Fruit fly (Drosophila melanogaster) whole organism, embryonic: ENCODE measurements around the gene Nsun2.
A peak's percentile ranks its signal among the peaks of the same experiment; 100 is the strongest.

Experiments used
- Abd-B ChIP-seq: fragments of 200-800 bp; sonication (Bioruptor generic); optimal IDR thresholded peaks from 2 replicates; lab custom pipeline; 2018; ENCODE audit warnings: missing biosample characterization, mild to moderate bottlenecking, missing genetic modification characterization, moderate library complexity
- Asciz ChIP-seq: fragments of 200-800 bp; sonication (Bioruptor generic); optimal IDR thresholded peaks from 2 replicates; lab custom pipeline; 2017; ENCODE audit warnings: missing biosample characterization, mild to moderate bottlenecking, missing genetic modification characterization, missing genetic modification reagents
- Atf6 ChIP-seq: fragments of 200-800 bp; sonication (Bioruptor generic); IDR thresholded peaks from 2 replicates; pipeline ENCODE4 v1.3.6; 2022; ENCODE audit warnings: missing biosample characterization, missing genetic modification characterization
- CG11247 ChIP-seq: fragments of 200-800 bp; sonication (Bioruptor generic); IDR thresholded peaks from 2 replicates; pipeline ENCODE4 v1.3.6; 2022; ENCODE audit warnings: missing biosample characterization, missing genetic modification characterization
- CG11695 ChIP-seq: fragments of 200-800 bp; sonication (Bioruptor generic); IDR thresholded peaks from 3 replicates; pipeline ENCODE4 v1.3.6; 2022; ENCODE audit warnings: missing biosample characterization, missing genetic modification characterization
- CG12219 ChIP-seq: fragments of 200-800 bp; sonication (Bioruptor generic); optimal IDR thresholded peaks from 3 replicates; lab custom pipeline; 2018; ENCODE audit warnings: missing biosample characterization, mild to moderate bottlenecking, missing genetic modification characterization
- CG1233 ChIP-seq: fragments of 200-800 bp; sonication (Bioruptor generic); optimal IDR thresholded peaks from 4 replicates; lab custom pipeline; 2018; ENCODE audit warnings: missing biosample characterization, mild to moderate bottlenecking, missing genetic modification characterization
- CG12744 ChIP-seq: fragments of 200-800 bp; sonication (Bioruptor generic); optimal IDR thresholded peaks from 2 replicates; lab custom pipeline; 2016; ENCODE audit warnings: missing biosample characterization, missing genetic modification characterization
- CG13624 ChIP-seq: fragments of 200-800 bp; sonication (Bioruptor generic); optimal IDR thresholded peaks from 2 replicates; lab custom pipeline; 2016; ENCODE audit warnings: missing biosample characterization, missing genetic modification characterization
- CG14860 ChIP-seq: fragments of 200-800 bp; sonication (Bioruptor generic); IDR thresholded peaks from 3 replicates; pipeline ENCODE4 v1.3.6; 2022; ENCODE audit warnings: missing biosample characterization, missing genetic modification characterization; ENCODE audit not compliant: partially characterized antibody
- CG1792 ChIP-seq: fragments of 200-800 bp; sonication (Bioruptor generic); optimal IDR thresholded peaks from 2 replicates; lab custom pipeline; 2016; ENCODE audit warnings: missing biosample characterization, missing genetic modification characterization
- CG18476 ChIP-seq: fragments of 200-800 bp; sonication (Bioruptor generic); optimal IDR thresholded peaks from 2 replicates; lab custom pipeline; 2016; ENCODE audit warnings: missing biosample characterization, mild to moderate bottlenecking, missing genetic modification characterization
- CG18764 ChIP-seq: fragments of 200-800 bp; sonication (Bioruptor generic); optimal IDR thresholded peaks from 3 replicates; lab custom pipeline; 2016; ENCODE audit warnings: missing biosample characterization, missing genetic modification characterization
- CG31224 ChIP-seq: fragments of 200-800 bp; sonication (Bioruptor generic); IDR thresholded peaks from 2 replicates; pipeline ENCODE4 v1.3.6; 2022; ENCODE audit warnings: missing biosample characterization, missing genetic modification characterization
- CG6765 ChIP-seq: fragments of 200-800 bp; sonication (Bioruptor generic); optimal IDR thresholded peaks from 3 replicates; lab custom pipeline; 2017; ENCODE audit warnings: missing biosample characterization, mild to moderate bottlenecking, missing genetic modification characterization
- CG7556 ChIP-seq: fragments of 200-800 bp; sonication (Bioruptor generic); optimal IDR thresholded peaks from 2 replicates; lab custom pipeline; 2017; ENCODE audit warnings: missing biosample characterization, mild to moderate bottlenecking, missing genetic modification characterization
- CG7745 ChIP-seq: fragments of 200-800 bp; sonication (Bioruptor generic); optimal IDR thresholded peaks from 2 replicates; lab custom pipeline; 2018; ENCODE audit warnings: missing biosample characterization, mild to moderate bottlenecking, missing genetic modification characterization, moderate library complexity
- CG7963 ChIP-seq: fragments of 200-800 bp; sonication (Bioruptor generic); IDR thresholded peaks from 3 replicates; pipeline ENCODE4 v1.3.6; 2022; ENCODE audit warnings: missing biosample characterization, missing genetic modification characterization; ENCODE audit not compliant: partially characterized antibody
- CG7987 ChIP-seq: fragments of 200-800 bp; sonication (Bioruptor generic); optimal IDR thresholded peaks from 2 replicates; lab custom pipeline; 2018; ENCODE audit warnings: missing biosample characterization, mild to moderate bottlenecking, missing genetic modification characterization, moderate library complexity
- CG8290 ChIP-seq, 3 experiments: fragments of 200-800 bp; sonication (Bioruptor generic); optimal IDR thresholded peaks; 2 replicates each; lab custom pipeline; 2016 to 2019; ENCODE audit warnings: missing biosample characterization in 3 of 3, missing genetic modification characterization in 3 of 3, mild to moderate bottlenecking in 2 of 3, moderate library complexity in 1 of 3
- Dip2 ChIP-seq: fragments of 200-800 bp; sonication (Bioruptor generic); IDR thresholded peaks from 2 replicates; pipeline ENCODE4 v1.3.6; 2022; ENCODE audit warnings: missing biosample characterization, missing genetic modification characterization
- Gsc ChIP-seq: fragments of 200-800 bp; sonication (Bioruptor generic); IDR thresholded peaks from 2 replicates; pipeline ENCODE4 v1.3.6; 2022; ENCODE audit warnings: missing biosample characterization, missing genetic modification characterization
- HLH4C ChIP-seq: fragments of 200-800 bp; sonication (Bioruptor generic); IDR thresholded peaks from 3 replicates; pipeline ENCODE4 v1.3.6; 2022; ENCODE audit warnings: missing biosample characterization, missing genetic modification characterization; ENCODE audit not compliant: partially characterized antibody
- Hand ChIP-seq: fragments of 200-800 bp; sonication (Bioruptor generic); optimal IDR thresholded peaks from 2 replicates; lab custom pipeline; 2017; ENCODE audit warnings: mild to moderate bottlenecking, missing biosample characterization, missing genetic modification reagents, missing genetic modification characterization
- HmgD ChIP-seq: fragments of 200-800 bp; sonication (Bioruptor generic); optimal IDR thresholded peaks from 3 replicates; lab custom pipeline; 2016; ENCODE audit warnings: missing biosample characterization, missing genetic modification characterization
- Hr78 ChIP-seq, 2 experiments: fragments of 200-800 bp in 1 of 2; fragments of >200 bp in 1 of 2; sonication (Bioruptor generic) in 1 of 2; optimal IDR thresholded peaks; 2 replicates each; lab custom pipeline; 2017 to 2019; ENCODE audit warnings: missing biosample characterization in 2 of 2, missing genetic modification characterization in 2 of 2, mild to moderate bottlenecking in 1 of 2, moderate library complexity in 1 of 2
- Nf-YC ChIP-seq: fragments of 200-800 bp; optimal IDR thresholded peaks from 3 replicates; lab custom pipeline; 2019; ENCODE audit warnings: missing biosample characterization, mild to moderate bottlenecking, missing genetic modification characterization, moderate library complexity
- Opbp ChIP-seq: fragments of 200-800 bp; sonication (Bioruptor generic); IDR thresholded peaks from 3 replicates; pipeline ENCODE4 v1.3.6; 2022; ENCODE audit warnings: missing biosample characterization, missing genetic modification characterization; ENCODE audit not compliant: partially characterized antibody
- Scr ChIP-seq: fragments of 200-800 bp; sonication (Bioruptor generic); IDR thresholded peaks from 2 replicates; pipeline ENCODE4 v1.3.6; 2022; ENCODE audit warnings: missing biosample characterization, missing genetic modification characterization; ENCODE audit not compliant: partially characterized antibody
- Side ChIP-seq: fragments of 200-800 bp; sonication (Bioruptor generic); optimal IDR thresholded peaks from 2 replicates; lab custom pipeline; 2016; ENCODE audit warnings: missing biosample characterization, missing genetic modification characterization
- Stat92E ChIP-seq, 3 experiments: fragments of >200 bp in 2 of 3; fragments of 200-800 bp in 1 of 3; sonication (Bioruptor generic) in 1 of 3; optimal IDR thresholded peaks; 2 replicates each; lab custom pipeline; 2017 to 2019; ENCODE audit warnings: missing biosample characterization in 3 of 3, missing genetic modification characterization in 3 of 3, mild to moderate bottlenecking in 1 of 3, moderate library complexity in 1 of 3
- Tbp ChIP-seq: fragments of >200 bp; optimal IDR thresholded peaks from 2 replicates; lab custom pipeline; 2018; ENCODE audit warnings: missing biosample characterization, missing genetic modification characterization
- Xrp1 ChIP-seq: fragments of 200-800 bp; sonication (Bioruptor generic); IDR thresholded peaks from 2 replicates; pipeline ENCODE4 v1.3.6; 2022; ENCODE audit warnings: missing biosample characterization, missing genetic modification characterization
- ap ChIP-seq: fragments of 200-800 bp; sonication (Bioruptor generic); IDR thresholded peaks from 2 replicates; pipeline ENCODE4 v1.3.6; 2022; ENCODE audit warnings: missing biosample characterization, missing genetic modification characterization
- ase ChIP-seq: fragments of 200-800 bp; sonication (Bioruptor generic); IDR thresholded peaks from 3 replicates; pipeline ENCODE4 v1.3.6; 2022; ENCODE audit warnings: missing biosample characterization, missing genetic modification characterization
- az2 ChIP-seq: fragments of 200-800 bp; sonication (Bioruptor generic); optimal IDR thresholded peaks from 3 replicates; lab custom pipeline; 2016; ENCODE audit warnings: missing biosample characterization, missing genetic modification characterization
- dmrt99B ChIP-seq: fragments of 200-800 bp; sonication (Bioruptor generic); optimal IDR thresholded peaks from 2 replicates; lab custom pipeline; 2018; ENCODE audit warnings: missing biosample characterization, mild to moderate bottlenecking, missing genetic modification characterization, moderate library complexity
- fd3F ChIP-seq: fragments of 200-800 bp; sonication (Bioruptor generic); optimal IDR thresholded peaks from 2 replicates; lab custom pipeline; 2018; ENCODE audit warnings: missing biosample characterization, mild to moderate bottlenecking, missing genetic modification characterization, moderate library complexity
- fd64A ChIP-seq: fragments of 200-800 bp; sonication (Bioruptor generic); optimal IDR thresholded peaks from 3 replicates; lab custom pipeline; 2018; ENCODE audit warnings: missing biosample characterization, mild to moderate bottlenecking, missing genetic modification characterization
- gcm ChIP-seq: fragments of 200-800 bp; sonication (Bioruptor generic); optimal IDR thresholded peaks from 2 replicates; lab custom pipeline; 2019; ENCODE audit warnings: missing biosample characterization, mild to moderate bottlenecking, missing genetic modification characterization, moderate library complexity
- gfzf ChIP-seq: fragments of 200-800 bp; sonication (Bioruptor generic); optimal IDR thresholded peaks from 2 replicates; lab custom pipeline; 2016; ENCODE audit warnings: missing biosample characterization, mild to moderate bottlenecking, missing genetic modification characterization, moderate library complexity
- gt ChIP-seq: fragments of 200-800 bp; sonication (Bioruptor generic); IDR thresholded peaks from 2 replicates; pipeline ENCODE4 v1.3.6; 2022; ENCODE audit warnings: missing biosample characterization, missing genetic modification characterization
- lilli ChIP-seq: fragments of 200-800 bp; sonication (Bioruptor generic); optimal IDR thresholded peaks from 3 replicates; lab custom pipeline; 2016; ENCODE audit warnings: missing biosample characterization, missing genetic modification characterization
- onecut ChIP-seq: fragments of 200-800 bp; sonication (Bioruptor generic); IDR thresholded peaks from 2 replicates; pipeline ENCODE4 v1.3.6; 2022; ENCODE audit warnings: missing biosample characterization, missing genetic modification characterization
- pan ChIP-seq, 4 experiments: fragments of >200 bp in 3 of 4; fragments of 200-800 bp in 1 of 4; sonication (Bioruptor generic) in 1 of 4; optimal IDR thresholded peaks in 3 of 4; IDR thresholded peaks in 1 of 4; 2 replicates each; pipeline versions ENCODE4 v1.3.6 to Lab custom; 2017 to 2022; ENCODE audit warnings: missing biosample characterization in 2 of 4, missing genetic modification characterization in 2 of 4, mixed read lengths in 1 of 4
- ranshi ChIP-seq: fragments of 200-800 bp; sonication (Bioruptor generic); IDR thresholded peaks from 2 replicates; pipeline ENCODE4 v1.3.6; 2022; ENCODE audit warnings: missing biosample characterization, missing genetic modification characterization
- stc ChIP-seq: fragments of 200-800 bp; sonication (Bioruptor generic); IDR thresholded peaks from 2 replicates; pipeline ENCODE4 v1.3.6; 2022; ENCODE audit warnings: missing biosample characterization, missing genetic modification characterization
- zen ChIP-seq: fragments of 200-800 bp; sonication (Bioruptor generic); optimal IDR thresholded peaks from 3 replicates; lab custom pipeline; 2018; ENCODE audit warnings: missing biosample characterization, mild to moderate bottlenecking, missing genetic modification characterization, moderate library complexity
- zfh1 ChIP-seq: fragments of 200-800 bp; sonication (Bioruptor generic); IDR thresholded peaks from 3 replicates; pipeline ENCODE4 v1.3.6; 2022; ENCODE audit warnings: missing biosample characterization, missing genetic modification characterization

Nsun2 gene

dm6 chrX:4105830-4106233 lies 7.7 kb downstream of the Nsun2 start, which contains the start of gene cib (continued):
- TF ChIP-seq pan (optimal IDR thresholded peaks at IDR 0.05; lab: Kevin White, UChicago) (no peak), pan (GFP tag; optimal IDR thresholded peaks at IDR 0.05 in 1 of 2, IDR thresholded peaks at IDR 0.05 in 1 of 2) (no peak), CG11695 (no peak), CG7745 (tag; lab: Kevin White, UChicago) (no peak), CG12219 (GFP tag; lab: Kevin White, UChicago) (no peak), Stat92E (GFP tag; optimal IDR thresholded peaks at IDR 0.05; lab: Kevin White, UChicago) (peak in 1 of 3 experiments; percentile 87), CG18476 (GFP tag; lab: Kevin White, UChicago) (no peak), Dip2 (GFP tag; lab: Robert Waterston, UW) (no peak), CG11247 (GFP tag; lab: Robert Waterston, UW) (no peak), CG8290 (GFP tag; optimal IDR thresholded peaks at IDR 0.05; lab: Kevin White, UChicago) (peak; percentile 56), CG8290 (tag; optimal IDR thresholded peaks at IDR 0.05; lab: Kevin White, UChicago) (peak; percentile 48 to 95), ranshi (peak; percentile 47; the same call in 1 of the 2 replicates), Atf6 (no peak), gfzf (peak; percentile 99), CG7987 (GFP tag; lab: Kevin White, UChicago) (peak; percentile 47), CG13624 (GFP tag; lab: Kevin White, UChicago) (peak; percentile 24), CG14860 (peak; percentile 50; the same call in 2 of the 3 replicates), Hand (GFP tag; lab: Kevin White, UChicago) (no peak), Side (GFP tag; lab: Kevin White, UChicago) (peak; percentile 50), CG31224 (GFP tag; lab: Robert Waterston, UW) (no peak), Opbp (peak; percentile 89), Asciz (GFP tag; lab: Kevin White, UChicago) (no peak), ap (GFP tag; lab: Robert Waterston, UW) (no peak), fd64A (no peak), CG7963 (GFP tag; lab: Robert Waterston, UW) (peak; percentile 62; the same call in 2 of the 3 replicates), zen (tag; lab: Kevin White, UChicago) (no peak), stc (GFP tag; lab: Robert Waterston, UW) (no peak), CG1792 (GFP tag; lab: Kevin White, UChicago) (peak; percentile 5), HmgD (peak; percentile 68), CG6765 (GFP tag; lab: Kevin White, UChicago) (no peak), CG12744 (GFP tag; lab: Kevin White, UChicago) (peak; percentile 66), az2 (GFP tag; lab: Kevin White, UChicago) (no peak), Xrp1 (GFP tag; lab: Robert Waterston, UW) (peak; percentile 31; the same call in 1 of the 2 replicates), Hr78 (GFP tag; optimal IDR thresholded peaks at IDR 0.05; lab: Kevin White, UChicago) (no peak), HLH4C (GFP tag; lab: Robert Waterston, UW) (peak; percentile 68), Abd-B (GFP tag; lab: Kevin White, UChicago) (no peak), ase (GFP tag; lab: Robert Waterston, UW) (no peak), Tbp (GFP tag; lab: Kevin White, UChicago) (peak; percentile 61), Gsc (GFP tag; lab: Robert Waterston, UW) (no peak), Nf-YC (tag; lab: Kevin White, UChicago) (peak; percentile 49), Scr (GFP tag; lab: Robert Waterston, UW) (peak; percentile 82), CG7556 (GFP tag; lab: Kevin White, UChicago) (no peak), CG18764 (GFP tag; lab: Kevin White, UChicago) (no peak), gt (GFP tag; lab: Robert Waterston, UW) (no peak), fd3F (GFP tag; lab: Kevin White, UChicago) (no peak), onecut (GFP tag; lab: Robert Waterston, UW) (no peak), dmrt99B (no peak), gcm (GFP tag; lab: Kevin White, UChicago) (peak; percentile 48), lilli (GFP tag; lab: Kevin White, UChicago) (peak; percentile 21), CG1233 (GFP tag; lab: Kevin White, UChicago) (peak; percentile 9), zfh1 (GFP tag; lab: Robert Waterston, UW) (no peak)
